Fruit fly (Drosophila melanogaster) whole organism, wandering third instar larva: ENCODE data around the gene CG17666.
A peak's percentile ranks its signal among the peaks of the same experiment; 100 is the strongest.

Experiments used
- CG32264 ChIP-seq: fragments of 200-800 bp; sonication (Bioruptor generic); optimal IDR thresholded peaks from 2 replicates; lab custom pipeline; 2016; ENCODE audit warnings: missing biosample characterization, missing genetic modification characterization
- CG9705 ChIP-seq: fragments of 200-800 bp; sonication (Bioruptor generic); optimal IDR thresholded peaks from 2 replicates; lab custom pipeline; 2018; ENCODE audit warnings: missing biosample characterization, mild to moderate bottlenecking, missing genetic modification characterization
- Dfd ChIP-seq: fragments of >200 bp; optimal IDR thresholded peaks from 2 replicates; lab custom pipeline; 2017; ENCODE audit warnings: missing biosample characterization, missing genetic modification characterization
- Dif ChIP-seq: fragments of 200-275, 200-300 bp; sonication (Bioruptor generic); optimal IDR thresholded peaks from 2 replicates; lab custom pipeline; 2018; ENCODE audit warnings: missing biosample characterization, missing genetic modification characterization; ENCODE audit not compliant: partially characterized antibody
- HLH106 ChIP-seq: fragments of 200-800 bp; optimal IDR thresholded peaks from 3 replicates; lab custom pipeline; 2019; ENCODE audit warnings: missing biosample characterization, mild to moderate bottlenecking, missing genetic modification characterization, moderate library complexity
- Hnf4 ChIP-seq: fragments of 200-800 bp; sonication (Bioruptor generic); optimal IDR thresholded peaks from 2 replicates; lab custom pipeline; 2016; ENCODE audit warnings: missing biosample characterization, mild to moderate bottlenecking, missing genetic modification characterization
- Hr78 ChIP-seq: fragments of >200 bp; optimal IDR thresholded peaks from 2 replicates; lab custom pipeline; 2017; ENCODE audit warnings: missing biosample characterization, missing genetic modification characterization
- Jra ChIP-seq: sonication (Bioruptor generic); optimal IDR thresholded peaks from 2 replicates; lab custom pipeline; 2016; ENCODE audit warnings: missing biosample characterization, missing genetic modification characterization
- Mio ChIP-seq: sonication (Bioruptor generic); optimal IDR thresholded peaks from 2 replicates; lab custom pipeline; 2016; ENCODE audit warnings: missing biosample characterization, missing genetic modification characterization
- N ChIP-seq: fragments of >200 bp; optimal IDR thresholded peaks from 2 replicates; lab custom pipeline; 2018; ENCODE audit warnings: missing biosample characterization, missing external identifiers, missing genetic modification characterization
- OdsH ChIP-seq: fragments of 200-800 bp; sonication (Bioruptor generic); optimal IDR thresholded peaks from 2 replicates; lab custom pipeline; 2016; ENCODE audit warnings: missing biosample characterization, mild to moderate bottlenecking, missing genetic modification characterization
- Sp1 ChIP-seq: fragments of 200-800 bp; sonication (Bioruptor generic); optimal IDR thresholded peaks from 3 replicates; lab custom pipeline; 2019; ENCODE audit warnings: missing biosample characterization, mild to moderate bottlenecking, missing genetic modification characterization, moderate library complexity
- Vsx2 ChIP-seq: fragments of 200-300, 225-300 bp; sonication (Bioruptor generic); optimal IDR thresholded peaks from 2 replicates; lab custom pipeline; 2018; ENCODE audit warnings: missing biosample characterization, missing genetic modification characterization; ENCODE audit not compliant: partially characterized antibody
- brk ChIP-seq: fragments of 200-800 bp; sonication (Bioruptor generic); optimal IDR thresholded peaks from 2 replicates; lab custom pipeline; 2016; ENCODE audit warnings: missing biosample characterization, mild to moderate bottlenecking, missing genetic modification characterization
- dl ChIP-seq, 2 experiments: fragments of 175-275, 200-275 bp in 1 of 2; fragments of 200-275 bp in 1 of 2; sonication (Bioruptor generic); optimal IDR thresholded peaks; lab custom pipeline; 2018; ENCODE audit warnings: mild to moderate bottlenecking in 2 of 2, missing biosample characterization in 2 of 2, missing genetic modification characterization in 2 of 2, moderate library complexity in 2 of 2; ENCODE audit not compliant: partially characterized antibody in 2 of 2, insufficient read depth in 1 of 2
- dmrt93B ChIP-seq: fragments of 200-800 bp; sonication (Bioruptor generic); optimal IDR thresholded peaks from 2 replicates; lab custom pipeline; 2018; ENCODE audit warnings: missing biosample characterization, mild to moderate bottlenecking, missing genetic modification characterization
- ey ChIP-seq: fragments of 200-800 bp; sonication (Bioruptor generic); optimal IDR thresholded peaks from 2 replicates; lab custom pipeline; 2016; ENCODE audit warnings: missing biosample characterization, missing genetic modification characterization
- fru ChIP-seq: fragments of 200-800 bp; sonication (Bioruptor generic); optimal IDR thresholded peaks from 3 replicates; lab custom pipeline; 2016; ENCODE audit warnings: missing biosample characterization, mild to moderate bottlenecking, missing genetic modification characterization
- jim ChIP-seq: fragments of 175-275, 200-325 bp; sonication (Bioruptor generic); optimal IDR thresholded peaks from 2 replicates; lab custom pipeline; 2016; ENCODE audit warnings: missing biosample characterization, mild to moderate bottlenecking, missing genetic modification characterization
- psq ChIP-seq: fragments of 200-800 bp; sonication (Bioruptor generic); optimal IDR thresholded peaks from 3 replicates; lab custom pipeline; 2017; ENCODE audit warnings: missing biosample characterization, mild to moderate bottlenecking, missing genetic modification characterization, moderate library complexity
- rgr ChIP-seq: fragments of 200-800 bp; sonication (Bioruptor generic); optimal IDR thresholded peaks from 3 replicates; lab custom pipeline; 2016; ENCODE audit warnings: missing biosample characterization, mild to moderate bottlenecking, missing genetic modification characterization
- sage ChIP-seq: fragments of 200-800 bp; sonication (Bioruptor generic); optimal IDR thresholded peaks from 2 replicates; lab custom pipeline; 2016; ENCODE audit warnings: missing biosample characterization, mild to moderate bottlenecking, missing genetic modification characterization
- sv ChIP-seq: fragments of 200-800 bp; sonication (Bioruptor generic); optimal IDR thresholded peaks from 3 replicates; lab custom pipeline; 2016; ENCODE audit warnings: missing biosample characterization, missing genetic modification characterization
- tai ChIP-seq: sonication (Bioruptor generic); optimal IDR thresholded peaks from 2 replicates; lab custom pipeline; 2016; ENCODE audit warnings: missing biosample characterization, missing genetic modification characterization
- woc ChIP-seq: sonication (Bioruptor generic); optimal IDR thresholded peaks from 2 replicates; lab custom pipeline; 2016; ENCODE audit warnings: missing biosample characterization, mild to moderate bottlenecking, missing genetic modification characterization

CG17666 gene

DNA sequence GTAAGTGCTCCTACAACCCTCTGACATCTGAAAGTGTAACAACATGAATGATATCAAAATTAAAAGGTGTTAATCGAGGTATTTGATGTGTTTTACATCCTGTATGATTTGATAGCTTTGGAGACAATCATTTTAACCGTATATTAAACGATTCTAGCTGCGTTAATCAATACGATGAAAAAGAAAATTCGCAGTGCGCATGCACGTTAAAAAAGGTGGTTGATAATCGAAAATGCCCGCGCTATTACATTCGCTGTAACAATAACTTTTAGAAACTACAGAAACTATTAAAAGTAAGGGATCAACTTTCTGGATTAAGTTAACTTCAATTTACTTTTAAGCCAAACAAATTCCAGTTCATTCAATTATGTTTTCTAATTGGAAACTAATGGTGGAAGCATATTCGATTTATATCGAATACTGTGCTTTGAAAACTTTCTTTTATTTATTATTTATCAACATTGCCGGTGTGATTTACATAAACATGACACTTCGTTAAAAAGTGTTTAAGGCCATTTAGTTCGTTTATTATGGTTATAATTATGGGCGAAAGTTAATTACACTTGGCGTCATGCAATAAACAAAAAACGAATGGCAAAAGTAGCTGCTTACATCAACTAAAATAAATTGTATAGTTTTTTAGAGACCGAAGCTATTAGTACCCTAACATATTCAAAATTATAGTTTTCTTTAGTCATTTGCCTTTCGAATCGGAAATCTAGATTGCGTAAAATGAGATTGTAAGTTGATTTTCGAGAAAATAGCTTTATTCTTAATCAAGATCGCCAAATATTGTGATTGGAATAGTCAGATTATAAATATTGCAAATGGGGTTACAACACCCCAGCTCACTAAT is 32.2 kb upstream of the CG17666 start:
- no peak for TF ChIP-seq dl (GFP tag; optimal IDR thresholded peaks at IDR 0.05; lab: Kevin White, UChicago; ENCODE audit: insufficient read depth in 1 of 2, partially characterized antibody in 2 of 2)
- no peak for TF ChIP-seq Sp1
- no peak for TF ChIP-seq Mio (GFP tag; lab: Kevin White, UChicago)
- no peak for TF ChIP-seq Vsx2 (GFP tag; lab: Kevin White, UChicago)
- no peak for TF ChIP-seq HLH106 (tag; lab: Kevin White, UChicago)
- TF ChIP-seq Dif (GFP tag; lab: Kevin White, UChicago): no peak
- no peak for TF ChIP-seq Jra (GFP tag; lab: Kevin White, UChicago)
- no peak for TF ChIP-seq rgr
- no peak for TF ChIP-seq Dfd (GFP tag; lab: Kevin White, UChicago)
- no peak for TF ChIP-seq dmrt93B
- TF ChIP-seq CG9705 (GFP tag; lab: Kevin White, UChicago): no peak
- no peak for TF ChIP-seq jim (GFP tag; lab: Kevin White, UChicago)
- TF ChIP-seq brk: no peak
- TF ChIP-seq, all 38 proteins: peak for 0

DNA sequence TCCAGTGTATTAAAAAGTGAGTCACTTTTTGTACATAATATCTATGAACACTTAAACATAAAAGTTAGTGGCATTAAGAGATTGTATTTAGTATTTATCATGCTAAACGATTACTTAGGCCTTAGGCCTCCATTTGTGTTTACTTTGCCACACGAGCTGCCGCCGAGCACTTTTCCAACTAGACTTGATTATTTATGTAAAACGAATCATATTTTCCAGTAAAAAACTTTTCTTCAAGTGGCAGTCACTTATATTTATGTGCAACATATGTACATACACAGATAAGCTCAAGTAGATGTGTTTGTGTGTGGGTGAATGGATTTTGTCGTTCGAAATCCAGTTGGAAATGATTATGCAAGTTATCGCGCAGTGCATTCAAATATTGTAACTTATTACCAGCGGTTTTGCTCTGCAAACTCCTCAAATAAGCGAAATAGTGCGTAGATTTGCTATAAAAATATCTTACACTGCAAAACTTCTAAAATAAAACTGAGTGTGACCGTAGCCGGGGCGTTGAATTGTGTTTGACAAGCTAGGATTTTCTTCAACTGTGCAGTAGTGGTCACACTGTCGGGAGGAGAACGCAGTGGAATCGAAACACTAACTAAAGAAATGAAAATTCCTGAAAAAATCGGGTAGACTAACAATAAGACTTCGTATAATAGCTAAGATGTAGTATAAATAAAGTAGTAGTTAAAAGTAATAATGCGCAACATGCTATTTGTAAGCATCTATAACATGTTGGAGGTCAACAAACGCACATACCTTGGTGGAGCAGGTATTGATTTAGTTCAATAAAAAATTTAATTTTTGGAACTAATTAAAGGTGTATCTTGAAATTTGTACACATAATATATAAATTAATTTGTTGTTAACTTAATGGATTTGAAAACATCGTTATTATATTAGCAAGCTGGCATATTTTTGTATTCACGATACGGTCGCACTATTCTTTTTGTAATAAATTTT is 31.3 kb upstream of the CG17666 start, which contains the start of the genes Klc and CG10984:
TSS of gene Klc (minus strand) at position 490 of the 969 bp plus-strand sequence.
TSS of gene CG10984 (plus strand) at position 553 of the 969 bp plus-strand sequence.
- no peak for TF ChIP-seq Sp1
- no peak for TF ChIP-seq Mio (GFP tag; lab: Kevin White, UChicago)
- peak; percentile 42 for TF ChIP-seq woc (GFP tag; lab: Kevin White, UChicago)
- TF ChIP-seq dl (GFP tag; optimal IDR thresholded peaks at IDR 0.05; lab: Kevin White, UChicago; ENCODE audit: insufficient read depth in 1 of 2, partially characterized antibody in 2 of 2): no peak
- TF ChIP-seq sv (GFP tag; lab: Kevin White, UChicago): peak; percentile 17
- peak; percentile 82 for TF ChIP-seq ey (GFP tag; lab: Kevin White, UChicago)
- no peak for TF ChIP-seq fru (GFP tag; lab: Kevin White, UChicago)
- peak; percentile 61 for TF ChIP-seq Hnf4 (GFP tag; lab: Kevin White, UChicago)
- TF ChIP-seq Jra (GFP tag; lab: Kevin White, UChicago): peak; percentile 40
- peak; percentile 79 for TF ChIP-seq rgr
- TF ChIP-seq sage (GFP tag; lab: Kevin White, UChicago): peak; percentile 55
- TF ChIP-seq Hr78 (GFP tag; lab: Kevin White, UChicago): no peak
- peak; percentile 55 for TF ChIP-seq psq (GFP tag; lab: Kevin White, UChicago)
- peak; percentile 5 for TF ChIP-seq tai (GFP tag; lab: Kevin White, UChicago)
- peak; percentile 17 for TF ChIP-seq CG32264 (GFP tag; lab: Kevin White, UChicago)
- no peak for TF ChIP-seq N (GFP tag; lab: Kevin White, UChicago)
- peak; percentile 12 for TF ChIP-seq brk
- TF ChIP-seq OdsH (GFP tag; lab: Kevin White, UChicago): peak; percentile 69

DNA sequence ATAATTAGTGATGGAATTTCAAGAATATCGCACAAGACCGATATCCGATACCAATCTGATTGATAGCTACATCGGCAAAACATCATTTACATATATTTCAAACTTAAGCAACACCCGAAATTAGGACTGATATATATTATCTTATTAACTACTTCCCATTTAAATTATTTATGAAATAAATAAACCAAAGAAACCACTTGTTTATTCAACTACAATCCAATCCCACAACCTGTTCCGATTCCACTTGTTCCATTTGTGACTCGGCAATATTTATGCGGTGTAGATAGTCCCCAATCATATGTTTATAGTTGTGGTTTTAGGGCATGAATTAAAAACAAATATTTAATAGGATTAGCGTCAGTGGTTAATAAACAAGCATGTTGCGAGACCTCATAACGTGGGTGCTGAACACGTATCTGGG is 26.3 kb upstream of the CG17666 start, which contains the start of the genes CG10973 and Vps13D:
TSS of gene CG10973 (minus strand) at position 6 of the 421 bp plus-strand sequence.
TSS of gene Vps13D (plus strand) at position 281 of the 421 bp plus-strand sequence.
- TF ChIP-seq Jra (GFP tag; lab: Kevin White, UChicago): peak; percentile 16
- peak; percentile 35 for TF ChIP-seq Hnf4 (GFP tag; lab: Kevin White, UChicago)
- no peak for TF ChIP-seq dmrt93B
- TF ChIP-seq Dif (GFP tag; lab: Kevin White, UChicago): peak; percentile 99
- peak; percentile 41 for TF ChIP-seq tai (GFP tag; lab: Kevin White, UChicago)
- peak; percentile 49 for TF ChIP-seq sv (GFP tag; lab: Kevin White, UChicago)
- no peak for TF ChIP-seq CG9705 (GFP tag; lab: Kevin White, UChicago)
- peak; percentile 79 for TF ChIP-seq brk
- peak; percentile 99 for TF ChIP-seq Vsx2 (GFP tag; lab: Kevin White, UChicago)
- TF ChIP-seq dl (GFP tag; optimal IDR thresholded peaks at IDR 0.05; lab: Kevin White, UChicago; ENCODE audit: insufficient read depth in 1 of 2, partially characterized antibody in 2 of 2): peak; percentile 75 to 90
- TF ChIP-seq Mio (GFP tag; lab: Kevin White, UChicago): no peak
